Fruit fly (Drosophila melanogaster): ENCODE results near the gene CG32845.

- TF ChIP-seq acj6 (GFP tag; optimal IDR thresholded peaks at IDR 0.05) (no peak), Blimp-1 (GFP tag; optimal IDR thresholded peaks at IDR 0.05) (no peak), eg (GFP tag; IDR thresholded peaks at IDR 0.05) (no peak), net (GFP tag; optimal IDR thresholded peaks at IDR 0.05) (no peak), pdm3 (GFP tag; optimal IDR thresholded peaks at IDR 0.05) (no peak), CG3032 (tag; optimal IDR thresholded peaks at IDR 0.05) (peak; percentile 17), Sox102F (GFP tag; optimal IDR thresholded peaks at IDR 0.05) (no peak), salr (GFP tag; optimal IDR thresholded peaks at IDR 0.05) (no peak), cyc (GFP tag; optimal IDR thresholded peaks at IDR 0.05) (no peak), CG7368 (GFP tag; optimal IDR thresholded peaks at IDR 0.05) (no peak), OdsH (GFP tag; optimal IDR thresholded peaks at IDR 0.05) (no peak), Met (GFP tag; optimal IDR thresholded peaks at IDR 0.05) (no peak), CG11902 (GFP tag; optimal IDR thresholded peaks at IDR 0.05) (no peak)
Measured at dm6 chr3L:246644-247199, 26.5 kb downstream of the CG32845 start.

Measured in whole organism, prepupa.